Worm (Caenorhabditis elegans) whole organism, midembryonic: ENCODE data around the gene T13A10.64.

Experiments used
- T22C8.4 ChIP-seq: fragments of 200-800 bp; sonication (Bioruptor generic); IDR thresholded peaks from 2 replicates; pipeline ENCODE4 v1.3.6; 2022; ENCODE audit warnings: missing genetic modification characterization, missing compliant biosample characterization
- flt-1 ChIP-seq: fragments of 200-800 bp; sonication (Bioruptor generic); IDR thresholded peaks from 2 replicates; pipeline ENCODE4 v1.3.6; 2022; ENCODE audit warnings: missing genetic modification characterization, missing compliant biosample characterization
- klf-2 ChIP-seq: fragments of 200-800 bp; sonication (Bioruptor generic); conservative IDR thresholded peaks from 2 replicates; pipeline ENCODE4 v1.3.6; 2022; ENCODE audit warnings: missing genetic modification reagents, missing genetic modification characterization, missing compliant biosample characterization
- med-1 ChIP-seq: sonication (generic microtip); optimal IDR thresholded peaks from 2 replicates; lab custom pipeline; 2017; ENCODE audit warnings: missing genetic modification characterization, mild to moderate bottlenecking, missing compliant biosample characterization, antibody characterized with exemption, missing genetic modification reagents; ENCODE audit not compliant: insufficient read depth
- ref-1 ChIP-seq: fragments of 200-800 bp; sonication (Bioruptor generic); conservative IDR thresholded peaks from 2 replicates; pipeline ENCODE4 v1.3.6; 2022; ENCODE audit warnings: missing genetic modification reagents, missing genetic modification characterization, missing compliant biosample characterization
- tab-1 ChIP-seq: fragments of 200-800 bp; sonication (Bioruptor generic); IDR thresholded peaks from 2 replicates; pipeline ENCODE4 v1.3.6; 2022; ENCODE audit warnings: missing genetic modification characterization, missing compliant biosample characterization
- ztf-23 ChIP-seq: fragments of 200-800 bp; sonication (Bioruptor generic); IDR thresholded peaks from 2 replicates; pipeline ENCODE4 v1.3.6; 2022; ENCODE audit warnings: missing genetic modification reagents, missing genetic modification characterization, missing compliant biosample characterization
- ztf-29 ChIP-seq: fragments of 200-800 bp; sonication (Bioruptor generic); IDR thresholded peaks from 2 replicates; pipeline ENCODE4 v1.3.6; 2022; ENCODE audit warnings: missing genetic modification reagents, missing genetic modification characterization, missing compliant biosample characterization

- TF ChIP-seq med-1: no peak
- TF ChIP-seq tab-1: no peak
- TF ChIP-seq ztf-23 (GFP tag; lab: Robert Waterston, UW): no peak
- TF ChIP-seq ztf-29 (GFP tag; lab: Robert Waterston, UW): no peak
- TF ChIP-seq T22C8.4 (GFP tag; lab: Robert Waterston, UW): no peak
- no peak for TF ChIP-seq flt-1
- TF ChIP-seq ref-1 (GFP tag; lab: Robert Waterston, UW): no peak
- TF ChIP-seq klf-2 (GFP tag; lab: Robert Waterston, UW): no peak
Observed at ce11 chrIV:6258967-6259366, 4.2 kb downstream of the T13A10.64 start.
